Worm (Caenorhabditis elegans): ENCODE results near the gene ZK686.6.

Gene ZK686.6

ce11 chrIII:7734105-7734504 is 38.7 kb downstream of the ZK686.6 start:
- TF ChIP-seq mab-5 (tag; optimal IDR thresholded peaks at IDR 0.05) (no peak), sma-9 (GFP tag; optimal IDR thresholded peaks at IDR 0.05) (no peak), sma-9 (tag; optimal IDR thresholded peaks at IDR 0.05) (no peak), C34F6.9 (tag; optimal IDR thresholded peaks at IDR 0.05) (no peak), mdl-1 (tag; optimal IDR thresholded peaks at IDR 0.05) (no peak), nhr-6 (tag; optimal IDR thresholded peaks at IDR 0.05) (no peak), sma-3 (GFP tag; optimal IDR thresholded peaks at IDR 0.05) (no peak), nhr-21 (tag; optimal IDR thresholded peaks at IDR 0.05) (no peak), nhr-10 (tag; optimal IDR thresholded peaks at IDR 0.05) (no peak), ZK546.5 (tag; optimal IDR thresholded peaks at IDR 0.05) (no peak), ztf-1 (GFP tag; conservative IDR thresholded peaks at IDR 0.05) (no peak), Y55F3AM.14 (GFP tag; optimal IDR thresholded peaks at IDR 0.05) (no peak)

DNA sequence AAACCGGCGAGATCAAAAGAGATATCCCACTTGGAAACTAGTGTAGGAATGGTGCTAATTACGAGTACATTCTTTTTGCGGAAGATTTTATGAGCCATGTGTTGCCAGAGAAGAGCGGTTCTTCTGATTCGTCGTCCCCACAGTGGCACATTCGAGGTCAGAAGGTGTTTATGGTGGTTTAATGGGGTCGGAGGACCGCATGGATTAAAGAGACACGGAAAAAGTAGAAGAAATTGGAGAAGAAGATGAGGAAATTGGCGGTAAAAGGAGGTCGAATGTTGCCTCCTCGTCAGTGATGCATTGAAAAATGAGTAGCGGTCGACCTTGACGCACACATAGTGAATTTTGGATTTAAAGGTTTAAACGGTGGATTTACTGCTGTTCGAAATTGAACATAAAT is 39.2 kb downstream of the ZK686.6 start:
- peak; percentile 22 for TF ChIP-seq nhr-129 (tag; optimal IDR thresholded peaks at IDR 0.05)
- TF ChIP-seq nhr-25 (tag; optimal IDR thresholded peaks at IDR 0.05): peak; percentile 4
- TF ChIP-seq mbf-1 (tag; optimal IDR thresholded peaks at IDR 0.05): no peak

ce11 chrIII:7731085-7731484 is 41.7 kb downstream of the ZK686.6 start:
- TF ChIP-seq nhr-25 (tag; optimal IDR thresholded peaks at IDR 0.05): peak; percentile 17
- TF ChIP-seq gmeb-1 (tag; optimal IDR thresholded peaks at IDR 0.05): no peak

DNA sequence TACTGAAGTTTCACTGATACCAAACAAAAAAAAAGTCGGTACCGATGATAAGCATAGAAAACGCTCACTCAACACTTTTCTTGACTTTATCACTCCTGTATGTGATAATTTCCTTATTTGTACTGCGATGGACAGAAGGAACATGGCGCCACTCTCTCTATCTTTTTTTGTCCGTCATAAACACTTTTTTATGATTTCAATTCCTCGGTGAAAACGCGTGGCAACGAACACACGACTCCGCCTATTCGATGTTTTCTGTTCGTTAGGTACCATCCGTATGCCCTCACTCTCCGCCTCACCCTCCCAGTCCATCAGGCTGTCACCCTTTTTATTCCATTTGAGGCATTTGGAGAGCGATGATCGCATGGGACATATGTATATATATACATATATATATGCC is 42.5 kb downstream of the ZK686.6 start:
- TF ChIP-seq sma-9 (GFP tag; optimal IDR thresholded peaks at IDR 0.05): peak; percentile 29
- TF ChIP-seq sma-9 (tag; optimal IDR thresholded peaks at IDR 0.05): no peak
- no peak for TF ChIP-seq nhr-237 (tag; optimal IDR thresholded peaks at IDR 0.05)
- TF ChIP-seq fos-1 (tag; optimal IDR thresholded peaks at IDR 0.05): peak; percentile 85
- no peak for TF ChIP-seq ceh-16 (tag; optimal IDR thresholded peaks at IDR 0.05)

DNA sequence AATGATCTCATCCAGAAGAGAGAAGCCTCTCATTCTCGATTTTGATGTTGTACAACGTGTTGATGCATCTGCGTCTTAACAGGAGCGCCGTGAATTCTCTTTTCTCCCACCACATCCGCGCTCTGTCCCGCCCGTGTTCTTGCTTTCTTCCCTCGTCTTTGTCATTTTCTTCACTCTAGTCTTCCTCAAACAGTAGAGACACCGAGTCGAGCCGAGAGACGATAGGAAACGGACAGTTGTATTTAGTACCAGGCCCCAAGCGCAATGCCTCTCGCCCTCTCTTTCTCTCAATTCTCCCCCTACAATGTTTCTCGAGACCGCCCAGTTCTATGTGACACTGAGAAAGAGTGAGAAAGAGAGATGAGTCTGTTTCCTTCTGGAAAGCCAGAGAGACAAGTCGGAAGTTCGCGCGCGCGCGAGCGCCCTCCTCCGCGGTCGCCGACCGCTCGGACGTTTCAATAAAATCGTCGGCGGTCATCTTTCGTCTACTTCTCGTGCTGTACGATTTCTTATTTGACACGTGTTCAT is 43.2 kb downstream of the ZK686.6 start, which contains the start of gene ZK112.4:
Gene ZK112.4 (minus strand): TSS at position 478 of the 528 bp plus-strand sequence.
- TF ChIP-seq nhr-11 (tag; optimal IDR thresholded peaks at IDR 0.05) (peak; percentile 41), ztf-11 (tag; optimal IDR thresholded peaks at IDR 0.05) (no peak), ceh-16 (tag; optimal IDR thresholded peaks at IDR 0.05) (no peak), C34F6.9 (tag; optimal IDR thresholded peaks at IDR 0.05) (peak; percentile 73), blmp-1 (tag; optimal IDR thresholded peaks at IDR 0.05; ENCODE audit: insufficient read depth) (no peak), ceh-82 (tag; optimal IDR thresholded peaks at IDR 0.05) (no peak), ztf-1 (GFP tag; conservative IDR thresholded peaks at IDR 0.05) (no peak), mbf-1 (tag; optimal IDR thresholded peaks at IDR 0.05) (no peak), gmeb-1 (tag; optimal IDR thresholded peaks at IDR 0.05) (peak; percentile 0), sma-9 (GFP tag; optimal IDR thresholded peaks at IDR 0.05) (peak; percentile 8), sma-9 (tag; optimal IDR thresholded peaks at IDR 0.05) (no peak), fos-1 (tag; optimal IDR thresholded peaks at IDR 0.05) (peak; percentile 59), elt-1 (tag; optimal IDR thresholded peaks at IDR 0.05) (no peak), unc-55 (GFP tag; optimal IDR thresholded peaks at IDR 0.05) (peak; percentile 67), elt-3 (tag; optimal IDR thresholded peaks at IDR 0.05) (no peak), ztf-4 (tag; optimal IDR thresholded peaks at IDR 0.05) (peak; percentile 82), peb-1 (tag; optimal IDR thresholded peaks at IDR 0.05) (no peak), lin-11 (tag; optimal IDR thresholded peaks at IDR 0.05) (peak; percentile 13), crh-2 (tag; optimal IDR thresholded peaks at IDR 0.05) (peak; percentile 70), nhr-77 (tag; optimal IDR thresholded peaks at IDR 0.05) (no peak), nhr-6 (tag; optimal IDR thresholded peaks at IDR 0.05) (peak; percentile 41), sma-3 (GFP tag; optimal IDR thresholded peaks at IDR 0.05) (peak; percentile 42), lin-39 (tag; optimal IDR thresholded peaks at IDR 0.05) (no peak), egl-27 (tag; optimal IDR thresholded peaks at IDR 0.05) (peak; percentile 75), aly-2 (tag; optimal IDR thresholded peaks at IDR 0.05) (no peak), lsy-2 (tag; optimal IDR thresholded peaks at IDR 0.05) (peak; percentile 49 to 77), F13H6.1 (tag; optimal IDR thresholded peaks at IDR 0.05) (peak; percentile 95), mab-5 (tag; optimal IDR thresholded peaks at IDR 0.05) (no peak), Y55F3AM.14 (GFP tag; optimal IDR thresholded peaks at IDR 0.05) (peak; percentile 17), nhr-25 (tag; optimal IDR thresholded peaks at IDR 0.05) (peak; percentile 30), nhr-10 (tag; optimal IDR thresholded peaks at IDR 0.05) (no peak), nhr-129 (tag; optimal IDR thresholded peaks at IDR 0.05) (peak; percentile 86), nhr-23 (tag; optimal IDR thresholded peaks at IDR 0.05) (no peak), skn-1 (tag; optimal IDR thresholded peaks at IDR 0.05) (peak; percentile 21), dmd-4 (tag; optimal IDR thresholded peaks at IDR 0.05) (no peak), unc-39 (tag; optimal IDR thresholded peaks at IDR 0.05) (no peak), nhr-237 (tag; optimal IDR thresholded peaks at IDR 0.05) (no peak), R02D3.7 (tag; optimal IDR thresholded peaks at IDR 0.05) (no peak), snpc-4 (tag; optimal IDR thresholded peaks at IDR 0.05) (peak; percentile 19), nhr-12 (tag; optimal IDR thresholded peaks at IDR 0.05) (no peak), zag-1 (tag; optimal IDR thresholded peaks at IDR 0.05) (peak; percentile 42)
